Fruit fly (Drosophila melanogaster): ENCODE data around the gene Nepl19.

The Nepl19 gene

dm6 chr3R:28887559-28888432 lies 7.9 kb upstream of the Nepl19 start, which contains the start of the genes CG33203 and Doa (continued):
- TF ChIP-seq NC2β (GFP tag; optimal IDR thresholded peaks at IDR 0.05) = peak; percentile 45
- no peak for TF ChIP-seq CG17328 (GFP tag; IDR thresholded peaks at IDR 0.05)
- TF ChIP-seq mld (GFP tag; IDR thresholded peaks at IDR 0.05; ENCODE audit: partially characterized antibody) = peak; percentile 45; the same call in 1 of the 3 replicates
- TF ChIP-seq CG2129 (GFP tag; IDR thresholded peaks at IDR 0.05; ENCODE audit: partially characterized antibody) = peak; percentile 58
- no peak for TF ChIP-seq odd (GFP tag; optimal IDR thresholded peaks at IDR 0.05)
- no peak for TF ChIP-seq CG31224 (GFP tag; IDR thresholded peaks at IDR 0.05)
- TF ChIP-seq abd-A (tag; optimal IDR thresholded peaks at IDR 0.05) = peak; percentile 61
- TF ChIP-seq otp (GFP tag; IDR thresholded peaks at IDR 0.05) = no peak
- TF ChIP-seq Sin3A (optimal IDR thresholded peaks at IDR 0.05) = peak; percentile 83
- TF ChIP-seq gce (GFP tag; IDR thresholded peaks at IDR 0.05) = no peak
- TF ChIP-seq CG4282 (GFP tag; optimal IDR thresholded peaks at IDR 0.05) = peak; percentile 76
- TF ChIP-seq sob (GFP tag; IDR thresholded peaks at IDR 0.05) = peak; percentile 78
- TF ChIP-seq CG30431 (GFP tag; optimal IDR thresholded peaks at IDR 0.05) = no peak
- no peak for TF ChIP-seq CG32767 (GFP tag; IDR thresholded peaks at IDR 0.05)
- no peak for TF ChIP-seq CG4854 (GFP tag; optimal IDR thresholded peaks at IDR 0.05)
- peak; percentile 82 for TF ChIP-seq CG14860 (GFP tag; IDR thresholded peaks at IDR 0.05; ENCODE audit: partially characterized antibody)
- TF ChIP-seq slp2 (GFP tag; optimal IDR thresholded peaks at IDR 0.05) = peak; percentile 16
- no peak for TF ChIP-seq Doc2 (GFP tag; IDR thresholded peaks at IDR 0.05)
- TF ChIP-seq phol (tag; optimal IDR thresholded peaks at IDR 0.05) = peak; percentile 53
- TF ChIP-seq her (GFP tag; optimal IDR thresholded peaks at IDR 0.05) = peak; percentile 30
- peak; percentile 70 for TF ChIP-seq HmgZ (tag; optimal IDR thresholded peaks at IDR 0.05)
- TF ChIP-seq Awh (GFP tag; IDR thresholded peaks at IDR 0.05) = no peak
- TF ChIP-seq CG3726 (GFP tag; IDR thresholded peaks at IDR 0.05) = 0 out of 3 replicates have a peak, but pooled peaks have one; percentile 37
- no peak for TF ChIP-seq Mrtf (GFP tag; IDR thresholded peaks at IDR 0.05)
- TF ChIP-seq trem (tag; optimal IDR thresholded peaks at IDR 0.05) = peak; percentile 66
- TF ChIP-seq croc (GFP tag; conservative IDR thresholded peaks at IDR 0.05) = no peak
- peak; percentile 87 for TF ChIP-seq Opbp (GFP tag; IDR thresholded peaks at IDR 0.05; ENCODE audit: partially characterized antibody)
- TF ChIP-seq Kr (GFP tag; optimal IDR thresholded peaks at IDR 0.05) = no peak
- peak; percentile 59; the same call in 2 of the 3 replicates for TF ChIP-seq Dbx (GFP tag; IDR thresholded peaks at IDR 0.05)
- peak; percentile 14 for TF ChIP-seq CG18764 (GFP tag; optimal IDR thresholded peaks at IDR 0.05)
- TF ChIP-seq Ravus (GFP tag; IDR thresholded peaks at IDR 0.05) = no peak
- no peak for TF ChIP-seq CG6272 (GFP tag; IDR thresholded peaks at IDR 0.05)
- no peak for TF ChIP-seq CG6813 (GFP tag; optimal IDR thresholded peaks at IDR 0.05)
- TF ChIP-seq bsh (GFP tag; optimal IDR thresholded peaks at IDR 0.05) = peak in 1 of 2 experiments; percentile 7
- TF ChIP-seq Dip2 (GFP tag; IDR thresholded peaks at IDR 0.05) = no peak
- no peak for TF ChIP-seq CG3065 (GFP tag; optimal IDR thresholded peaks at IDR 0.05)
- no peak for TF ChIP-seq peb (GFP tag; IDR thresholded peaks at IDR 0.05)
- TF ChIP-seq CG6791 (GFP tag; IDR thresholded peaks at IDR 0.05; ENCODE audit: partially characterized antibody) = peak; percentile 85
- TF ChIP-seq CG4707 (GFP tag; optimal IDR thresholded peaks at IDR 0.05) = no peak
- TF ChIP-seq CG8388 (GFP tag; optimal IDR thresholded peaks at IDR 0.05) = peak; percentile 6
- peak; percentile 15 for TF ChIP-seq CrebB (tag; optimal IDR thresholded peaks at IDR 0.05)
- TF ChIP-seq tio (GFP tag; optimal IDR thresholded peaks at IDR 0.05) = no peak
- TF ChIP-seq sna (GFP tag; IDR thresholded peaks at IDR 0.05; ENCODE audit: partially characterized antibody) = peak; percentile 81
- TF ChIP-seq CG17361 (GFP tag; IDR thresholded peaks at IDR 0.05) = no peak
- no peak for TF ChIP-seq CG13123 (GFP tag; optimal IDR thresholded peaks at IDR 0.05)
- TF ChIP-seq exex (tag; optimal IDR thresholded peaks at IDR 0.05) = no peak
- peak; percentile 62 for TF ChIP-seq Camta (GFP tag; optimal IDR thresholded peaks at IDR 0.05)
- no peak for TF ChIP-seq trh (GFP tag; optimal IDR thresholded peaks at IDR 0.05)
- peak; percentile 32; the same call in 2 of the 3 replicates for TF ChIP-seq row (GFP tag; IDR thresholded peaks at IDR 0.05)
- peak; percentile 99 for TF ChIP-seq E2f2 (GFP tag; IDR thresholded peaks at IDR 0.05)

All from whole organism, embryonic.